Worm (Caenorhabditis elegans): Measurements from ENCODE around the gene best-16.

ce11 chrIV:7152409-7152808, 43.2 kb downstream of the best-16 start, which contains the start of gene col-113:
- TF ChIP-seq nhr-10 (tag; optimal IDR thresholded peaks at IDR 0.05) (no peak), nhr-25 (tag; optimal IDR thresholded peaks at IDR 0.05) (no peak), elt-1 (tag; optimal IDR thresholded peaks at IDR 0.05) (no peak)
